Worm (Caenorhabditis elegans) whole organism, mixed stage, embryonic: Measurements from ENCODE around the gene nduf-11.

Experiments
- M03D4.4 ChIP-seq: sonication (generic microtip); optimal IDR thresholded peaks from 2 replicates; lab custom pipeline; 2017; ENCODE audit warnings: mild to moderate bottlenecking, missing genetic modification characterization, missing compliant biosample characterization
- bed-3 ChIP-seq: fragments of 200-800 bp; sonication (Bioruptor generic); optimal IDR thresholded peaks from 3 replicates; lab custom pipeline; 2018; ENCODE audit warnings: mild to moderate bottlenecking, missing genetic modification characterization, moderate library complexity, missing compliant biosample characterization
- blmp-1 ChIP-seq: fragments of 150-350 bp; optimal IDR thresholded peaks from 2 replicates; lab custom pipeline; 2014; ENCODE audit warnings: missing biosample characterization, missing genetic modification characterization
- ceh-39 ChIP-seq: fragments of 150-350 bp; optimal IDR thresholded peaks from 2 replicates; lab custom pipeline; 2014; ENCODE audit warnings: missing biosample characterization, missing genetic modification characterization
- ceh-43 ChIP-seq: fragments of 200-800 bp; sonication (Bioruptor generic); optimal IDR thresholded peaks from 2 replicates; lab custom pipeline; 2018; ENCODE audit warnings: mild to moderate bottlenecking, missing genetic modification characterization, moderate library complexity, missing compliant biosample characterization
- ceh-83 ChIP-seq: fragments of 200-800 bp; sonication (Bioruptor generic); optimal IDR thresholded peaks from 2 replicates; lab custom pipeline; 2018; ENCODE audit warnings: mild to moderate bottlenecking, missing genetic modification characterization, missing compliant biosample characterization
- ces-1 ChIP-seq: fragments of 150-350 bp; optimal IDR thresholded peaks from 2 replicates; lab custom pipeline; 2014; ENCODE audit warnings: missing biosample characterization, missing genetic modification reagents, missing genetic modification characterization
- cnd-1 ChIP-seq: fragments of 200-800 bp; sonication (Bioruptor generic); optimal IDR thresholded peaks from 2 replicates; lab custom pipeline; 2018; ENCODE audit warnings: mild to moderate bottlenecking, missing genetic modification characterization, missing compliant biosample characterization
- drap-1 ChIP-seq: fragments of 200-800 bp; sonication (Bioruptor generic); optimal IDR thresholded peaks from 3 replicates; lab custom pipeline; 2018; ENCODE audit warnings: mild to moderate bottlenecking, missing genetic modification characterization, missing compliant biosample characterization
- elt-1 ChIP-seq: sonication (generic microtip); optimal IDR thresholded peaks from 2 replicates; lab custom pipeline; 2017; ENCODE audit warnings: missing genetic modification characterization, mild to moderate bottlenecking, missing compliant biosample characterization, antibody characterized with exemption, moderate library complexity, borderline replicate concordance; ENCODE audit not compliant: insufficient read depth
- elt-3 ChIP-seq: fragments of 150-350 bp; optimal IDR thresholded peaks from 2 replicates; lab custom pipeline; 2014; ENCODE audit warnings: missing biosample characterization, missing genetic modification characterization
- flh-1 ChIP-seq: fragments of 200-800 bp; sonication (Bioruptor generic); optimal IDR thresholded peaks from 2 replicates; lab custom pipeline; 2018; ENCODE audit warnings: mild to moderate bottlenecking, missing genetic modification characterization, moderate library complexity, missing compliant biosample characterization
- ham-2 ChIP-seq: fragments of 200-800 bp; sonication (Bioruptor generic); optimal IDR thresholded peaks from 2 replicates; lab custom pipeline; 2018; ENCODE audit warnings: mild to moderate bottlenecking, missing genetic modification characterization, missing compliant biosample characterization
- hlh-1 ChIP-seq: fragments of 150-350 bp; optimal IDR thresholded peaks from 2 replicates; lab custom pipeline; 2014; ENCODE audit warnings: missing biosample characterization, missing genetic modification reagents, missing genetic modification characterization
- lin-13 ChIP-seq: fragments of 150-350 bp; optimal IDR thresholded peaks from 2 replicates; lab custom pipeline; 2014; ENCODE audit warnings: missing biosample characterization, missing genetic modification characterization
- mep-1 ChIP-seq: fragments of 150-350 bp; optimal IDR thresholded peaks from 2 replicates; lab custom pipeline; 2017; ENCODE audit warnings: missing biosample characterization, missing genetic modification reagents, missing genetic modification characterization, inconsistent platforms
- nhr-12 ChIP-seq: fragments of 150-350 bp; optimal IDR thresholded peaks from 2 replicates; lab custom pipeline; 2014; ENCODE audit warnings: missing biosample characterization, missing genetic modification characterization
- nhr-2 ChIP-seq: fragments of 150-350 bp; optimal IDR thresholded peaks from 2 replicates; lab custom pipeline; 2014; ENCODE audit warnings: missing biosample characterization, missing genetic modification characterization
- nhr-237 ChIP-seq: fragments of 150-350 bp; optimal IDR thresholded peaks from 2 replicates; lab custom pipeline; 2014; ENCODE audit warnings: missing biosample characterization, missing genetic modification characterization
- nhr-28 ChIP-seq: fragments of 150-350 bp; optimal IDR thresholded peaks from 2 replicates; lab custom pipeline; 2014; ENCODE audit warnings: missing biosample characterization, missing genetic modification characterization
- pha-4 ChIP-seq: fragments of 150-350 bp; optimal IDR thresholded peaks from 2 replicates; lab custom pipeline; 2018; ENCODE audit warnings: missing biosample characterization, missing genetic modification reagents, missing genetic modification characterization
- snpc-4 ChIP-seq: fragments of 150-350 bp; optimal IDR thresholded peaks from 2 replicates; lab custom pipeline; 2014; ENCODE audit warnings: missing biosample characterization, missing genetic modification characterization
- sptf-1 ChIP-seq: sonication (generic microtip); optimal IDR thresholded peaks from 2 replicates; lab custom pipeline; 2017; ENCODE audit warnings: mild to moderate bottlenecking, missing genetic modification characterization, moderate library complexity, missing compliant biosample characterization
- unc-120 ChIP-seq: sonication (generic microtip); optimal IDR thresholded peaks from 2 replicates; lab custom pipeline; 2017; ENCODE audit warnings: missing genetic modification characterization, missing compliant biosample characterization; ENCODE audit not compliant: poor library complexity, severe bottlenecking
- unc-62 ChIP-seq: fragments of 150-350 bp; optimal IDR thresholded peaks from 2 replicates; lab custom pipeline; 2014; ENCODE audit warnings: missing biosample characterization, missing genetic modification reagents, missing genetic modification characterization
- zip-8 ChIP-seq: fragments of 150-350 bp; optimal IDR thresholded peaks from 2 replicates; lab custom pipeline; 2014; ENCODE audit warnings: missing biosample characterization, missing genetic modification characterization

Gene nduf-11

DNA sequence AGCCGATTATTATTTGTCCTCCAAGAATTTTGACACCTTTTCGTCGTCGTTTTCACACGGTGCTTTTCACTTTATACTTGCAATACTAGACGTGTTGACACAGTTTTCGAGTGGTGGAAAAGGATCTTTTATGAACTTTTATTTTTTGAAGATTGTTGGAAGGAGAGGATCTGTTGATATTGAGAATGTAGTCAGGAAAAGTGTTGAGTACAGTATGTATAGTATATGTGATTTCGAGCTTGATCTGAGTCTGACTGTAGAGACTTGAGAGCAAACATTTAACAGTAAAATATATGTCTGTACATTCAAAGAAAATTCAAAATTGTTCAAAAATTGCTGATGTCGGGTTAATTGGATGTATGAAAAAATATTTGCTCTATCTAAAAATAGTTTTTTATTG is 9.3 kb downstream of the nduf-11 start:
- no peak for TF ChIP-seq ceh-83
- TF ChIP-seq bed-3 (GFP tag; lab: Kevin White, UChicago), result no peak
- no peak for TF ChIP-seq elt-3 (tag; lab: Kevin White, UChicago)
- no peak for TF ChIP-seq blmp-1 (tag; lab: Kevin White, UChicago)
- no peak for TF ChIP-seq lin-13
- TF ChIP-seq unc-62 (GFP tag; lab: Kevin White, UChicago), result no peak
- no peak for TF ChIP-seq mep-1 (tag; lab: Kevin White, UChicago)

DNA sequence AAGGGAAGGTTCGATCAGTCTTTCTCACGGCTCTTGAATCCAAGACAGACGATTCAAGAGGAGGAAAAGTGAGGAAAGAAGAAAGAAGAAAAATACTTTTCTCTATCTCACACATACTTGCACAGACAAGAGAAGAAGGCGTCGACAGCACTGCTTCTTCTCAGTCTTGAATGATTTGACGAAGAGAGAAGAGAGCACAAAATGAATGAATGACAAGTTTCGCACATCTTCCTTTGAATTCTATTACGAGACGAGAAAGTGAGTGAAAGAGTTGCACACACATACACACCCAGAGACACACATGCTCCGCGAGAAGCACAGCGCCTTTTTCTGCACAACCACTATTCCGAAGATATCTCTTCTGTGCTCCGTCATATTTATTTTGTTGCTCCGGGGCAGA is 9.8 kb downstream of the nduf-11 start:
- TF ChIP-seq ceh-39, result no peak
- peak; percentile 96 for TF ChIP-seq ces-1 (GFP tag; lab: Kevin White, UChicago)

DNA sequence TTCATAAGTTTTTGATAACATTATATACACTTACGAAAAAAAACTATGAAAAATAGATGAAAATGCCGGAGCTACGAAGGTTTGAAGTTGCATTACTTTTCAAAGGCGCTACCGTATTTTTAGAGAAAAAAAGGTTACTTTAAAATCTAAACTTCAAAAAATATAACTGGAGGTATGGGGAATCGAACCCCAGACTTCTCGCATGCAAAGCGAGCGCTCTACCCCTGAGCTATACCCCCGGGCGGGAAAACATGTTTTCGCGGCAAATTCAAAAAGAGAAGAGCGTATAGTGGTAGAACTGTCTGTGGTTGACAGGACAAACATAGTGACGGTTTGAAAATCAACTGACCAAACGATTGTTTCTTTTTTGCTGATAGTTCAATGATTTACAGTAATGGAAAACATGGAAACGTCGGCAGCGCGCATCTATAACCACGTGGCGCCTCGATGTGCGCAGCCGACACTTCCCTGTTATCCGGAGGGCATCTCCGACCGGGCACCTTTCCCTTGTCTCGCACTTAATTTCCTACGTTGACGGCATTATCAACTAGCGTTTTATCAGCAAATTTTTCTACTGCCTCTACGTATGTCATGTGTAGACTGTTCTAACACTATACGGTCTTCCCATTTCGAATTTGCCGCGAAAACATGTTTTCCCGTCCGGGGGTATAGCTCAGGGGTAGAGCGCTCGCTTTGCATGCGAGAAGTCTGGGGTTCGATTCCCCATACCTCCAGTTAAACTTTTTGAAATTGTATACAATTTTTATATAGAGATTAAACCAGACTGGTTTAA is 11.4 kb downstream of the nduf-11 start:
- no peak for TF ChIP-seq flh-1
- TF ChIP-seq cnd-1 (tag; lab: Kevin White, UChicago), result no peak
- TF ChIP-seq nhr-2 (tag; lab: Kevin White, UChicago), result no peak

DNA sequence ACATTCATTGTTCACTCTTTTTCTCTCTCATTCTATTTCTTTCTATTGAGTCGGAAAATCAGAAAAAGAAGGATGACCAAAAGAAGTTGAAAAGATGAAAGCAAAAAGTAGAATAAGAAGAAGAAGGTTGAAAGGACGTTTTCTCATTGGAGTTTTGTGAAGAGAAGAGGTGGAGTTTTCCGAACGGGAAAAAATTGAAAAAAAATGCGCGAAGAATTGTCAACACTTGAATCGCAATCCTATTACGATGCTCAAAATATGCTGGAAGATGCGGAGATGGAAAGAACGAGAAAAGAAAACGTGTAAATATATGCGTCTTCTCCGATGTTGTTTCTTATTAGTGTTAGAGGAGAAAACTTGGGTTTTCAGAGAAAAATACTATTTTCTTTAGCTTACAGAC is 12.0 kb downstream of the nduf-11 start:
- TF ChIP-seq nhr-2 (tag; lab: Kevin White, UChicago) (no peak), nhr-237 (tag; lab: Kevin White, UChicago) (no peak), ces-1 (GFP tag; lab: Kevin White, UChicago) (peak; percentile 38), nhr-12 (no peak)

DNA sequence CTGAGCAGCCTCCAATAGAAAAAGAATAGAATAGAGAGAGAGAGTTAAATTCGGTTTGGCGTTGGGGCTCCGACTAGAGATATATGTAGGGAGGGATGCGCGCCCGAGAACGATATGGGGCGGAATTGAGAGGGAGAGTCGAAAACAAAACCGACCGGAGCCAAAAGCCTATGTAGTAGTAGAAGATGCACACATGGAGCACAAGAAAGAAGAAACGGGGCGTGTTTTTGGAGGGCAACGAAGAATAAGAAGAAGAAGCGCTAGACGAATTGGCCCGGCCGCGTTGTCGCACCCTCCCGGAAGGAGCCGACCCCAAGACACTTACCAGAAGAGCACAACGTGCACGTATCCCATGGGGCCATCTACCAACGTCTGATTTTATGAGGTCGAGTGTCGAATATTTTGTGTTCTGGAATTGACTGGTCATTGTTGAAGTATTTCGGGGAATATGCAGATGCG is 16.4 kb downstream of the nduf-11 start, which contains the start of gene tag-180:
TSS of gene tag-180 (minus strand) at position 409 of the 459 bp plus-strand sequence.
- peak; percentile 38 for TF ChIP-seq ces-1 (GFP tag; lab: Kevin White, UChicago)
- no peak for TF ChIP-seq nhr-12
- TF ChIP-seq, all 35 proteins: peak for 1

DNA sequence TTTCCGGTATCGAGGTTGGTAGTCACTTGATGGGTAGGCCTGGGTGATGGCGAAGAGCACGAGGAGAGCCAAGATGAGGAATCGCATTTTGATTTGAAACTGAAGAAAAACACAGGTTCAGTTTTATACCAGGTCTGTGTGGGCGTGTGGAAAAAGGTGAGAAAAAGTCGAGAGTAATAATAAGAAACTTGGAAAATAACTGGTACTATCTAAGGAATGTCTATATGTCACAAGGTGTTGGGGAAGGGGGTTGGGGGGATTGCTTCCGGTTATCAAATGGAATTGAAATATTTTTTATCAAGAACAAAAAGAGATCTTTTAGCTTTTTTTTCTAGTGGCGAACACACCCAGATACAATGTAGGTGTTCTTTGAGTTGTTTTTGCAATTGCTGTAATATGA is 25.8 kb downstream of the nduf-11 start, which contains the start of gene nlp-51:
TSS of gene nlp-51 (minus strand) at position 101 of the 400 bp plus-strand sequence.
- TF ChIP-seq ceh-43 (no peak), cnd-1 (tag; lab: Kevin White, UChicago) (no peak), nhr-28 (tag; lab: Kevin White, UChicago) (no peak), drap-1 (no peak), hlh-1 (no peak), unc-120 (tag; lab: Kevin White, UChicago) (no peak), ceh-39 (no peak), zip-8 (tag; lab: Kevin White, UChicago) (no peak), nhr-237 (tag; lab: Kevin White, UChicago) (no peak), sptf-1 (no peak)
- TF ChIP-seq, all 35 proteins: peak for 0

DNA sequence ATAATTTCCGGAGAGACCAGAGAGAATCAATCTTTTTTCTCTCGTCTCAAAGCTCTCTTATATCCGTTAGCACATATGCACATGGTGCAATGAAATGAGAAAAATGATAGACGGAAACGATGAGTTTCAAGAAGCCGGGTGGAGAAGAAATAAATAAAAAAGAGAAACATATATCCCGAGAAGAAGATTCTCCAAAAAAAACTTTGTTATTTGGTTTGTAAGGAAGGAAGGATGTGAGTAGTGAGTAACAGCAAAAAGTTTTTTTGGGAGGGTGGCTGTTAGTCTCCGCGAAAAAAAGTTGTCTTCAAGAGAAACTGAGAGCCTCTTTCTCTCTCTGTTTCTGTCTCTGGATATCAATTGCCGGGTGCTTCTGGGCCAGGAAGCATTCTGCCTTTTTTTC is 28.8 kb downstream of the nduf-11 start:
- TF ChIP-seq ham-2 (GFP tag; lab: Kevin White, UChicago) (no peak), ces-1 (GFP tag; lab: Kevin White, UChicago) (peak; percentile 26)

DNA sequence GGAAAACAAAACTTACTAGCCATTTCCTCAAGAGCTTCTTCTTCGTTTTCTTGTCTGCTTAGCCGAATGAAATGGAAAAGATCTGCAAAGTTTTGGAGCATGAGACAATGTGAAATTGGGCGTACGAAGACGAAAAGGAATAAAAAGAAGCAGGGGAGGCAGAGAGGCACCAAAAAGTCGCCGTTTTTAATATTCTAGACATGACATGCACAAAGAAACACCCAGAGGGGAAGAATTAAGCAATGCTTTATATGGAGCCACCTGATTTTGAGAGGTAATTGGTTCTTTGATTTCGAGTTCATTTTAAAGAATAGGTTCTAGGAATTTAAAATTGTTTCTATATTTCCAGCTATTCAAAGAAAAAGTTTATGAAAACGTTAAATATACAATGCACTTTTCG is 31.3 kb downstream of the nduf-11 start, which contains the start of gene T24F1.4:
TSS of gene T24F1.4 (minus strand) at position 101 of the 400 bp plus-strand sequence.
- no peak for TF ChIP-seq pha-4 (tag; lab: Kevin White, UChicago)

DNA sequence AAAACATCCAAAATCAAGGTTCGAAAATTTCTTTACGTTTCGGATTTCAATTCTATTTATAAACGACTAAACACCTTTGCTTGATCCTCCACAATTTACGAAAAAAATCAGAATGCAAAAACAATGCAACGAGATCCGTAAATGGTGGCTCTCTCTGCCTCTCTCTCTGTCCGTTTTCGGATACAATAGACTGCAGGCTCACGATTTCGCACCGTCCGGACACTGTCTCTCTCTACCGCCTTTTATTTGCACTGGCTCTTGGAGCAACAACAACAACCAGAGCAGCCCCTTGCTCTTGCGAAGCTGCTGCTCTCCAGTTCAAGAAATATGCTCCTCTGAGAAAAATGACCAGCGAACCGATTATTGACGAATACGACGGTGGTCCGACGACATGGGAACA is 33.2 kb downstream of the nduf-11 start, which contains the start of gene T24F1.7:
TSS of gene T24F1.7 (plus strand) at position 301 of the 400 bp plus-strand sequence.
- TF ChIP-seq mep-1 (tag; lab: Kevin White, UChicago), result no peak
- no peak for TF ChIP-seq nhr-2 (tag; lab: Kevin White, UChicago)
- no peak for TF ChIP-seq snpc-4
- no peak for TF ChIP-seq M03D4.4 (tag; lab: Kevin White, UChicago)
- TF ChIP-seq elt-1 (tag; lab: Kevin White, UChicago), result no peak
- no peak for TF ChIP-seq sptf-1
- TF ChIP-seq pha-4 (tag; lab: Kevin White, UChicago), result no peak
- no peak for TF ChIP-seq ham-2 (GFP tag; lab: Kevin White, UChicago)
